Worm (Caenorhabditis elegans) whole organism, mixed stage, embryonic: Measurements from ENCODE around the gene lbp-8.

Source experiments
- M03D4.4 ChIP-seq: sonication (generic microtip); optimal IDR thresholded peaks from 2 replicates; lab custom pipeline; 2017; ENCODE audit warnings: mild to moderate bottlenecking, missing genetic modification characterization, missing compliant biosample characterization
- ceh-43 ChIP-seq: fragments of 200-800 bp; sonication (Bioruptor generic); optimal IDR thresholded peaks from 2 replicates; lab custom pipeline; 2018; ENCODE audit warnings: mild to moderate bottlenecking, missing genetic modification characterization, moderate library complexity, missing compliant biosample characterization
- lsy-2 ChIP-seq: fragments of 150-350 bp; optimal IDR thresholded peaks from 2 replicates; lab custom pipeline; 2014; ENCODE audit warnings: missing biosample characterization, missing genetic modification characterization
- mab-5 ChIP-seq: fragments of 150-350 bp; optimal IDR thresholded peaks from 2 replicates; lab custom pipeline; 2014; ENCODE audit warnings: missing biosample characterization, missing genetic modification characterization
- mls-2 ChIP-seq: sonication (generic microtip); optimal IDR thresholded peaks from 2 replicates; lab custom pipeline; 2016; ENCODE audit warnings: mild to moderate bottlenecking, missing genetic modification characterization, moderate library complexity, missing compliant biosample characterization
- nhr-12 ChIP-seq: fragments of 150-350 bp; optimal IDR thresholded peaks from 2 replicates; lab custom pipeline; 2014; ENCODE audit warnings: missing biosample characterization, missing genetic modification characterization
- nhr-237 ChIP-seq: fragments of 150-350 bp; optimal IDR thresholded peaks from 2 replicates; lab custom pipeline; 2014; ENCODE audit warnings: missing biosample characterization, missing genetic modification characterization
- nhr-28 ChIP-seq: fragments of 150-350 bp; optimal IDR thresholded peaks from 2 replicates; lab custom pipeline; 2014; ENCODE audit warnings: missing biosample characterization, missing genetic modification characterization
- nhr-76 ChIP-seq: sonication (generic microtip); optimal IDR thresholded peaks from 2 replicates; lab custom pipeline; 2017; ENCODE audit warnings: missing biosample characterization, missing genetic modification characterization
- sem-2 ChIP-seq: fragments of 200-800 bp; sonication (Bioruptor generic); optimal IDR thresholded peaks from 2 replicates; lab custom pipeline; 2018; ENCODE audit warnings: mild to moderate bottlenecking, missing genetic modification characterization, missing compliant biosample characterization
- sptf-1 ChIP-seq: sonication (generic microtip); optimal IDR thresholded peaks from 2 replicates; lab custom pipeline; 2017; ENCODE audit warnings: mild to moderate bottlenecking, missing genetic modification characterization, moderate library complexity, missing compliant biosample characterization
- tbx-8 ChIP-seq: fragments of 200-800 bp; sonication (Bioruptor generic); optimal IDR thresholded peaks from 2 replicates; lab custom pipeline; 2018; ENCODE audit warnings: mild to moderate bottlenecking, missing genetic modification characterization, moderate library complexity, missing compliant biosample characterization
- unc-39 ChIP-seq: fragments of 150-350 bp; optimal IDR thresholded peaks from 2 replicates; lab custom pipeline; 2014; ENCODE audit warnings: missing biosample characterization, missing genetic modification characterization
- ztf-11 ChIP-seq: fragments of 150-350 bp; optimal IDR thresholded peaks from 2 replicates; lab custom pipeline; 2014; ENCODE audit warnings: missing biosample characterization, missing genetic modification characterization

ce11 chrV:13889516-13889915 lies 1.1 kb upstream of the lbp-8 start, which contains the start of gene spp-12:
- no peak for TF ChIP-seq sem-2 (GFP tag; lab: Kevin White, UChicago)
- TF ChIP-seq nhr-28 (tag; lab: Kevin White, UChicago): no peak
- no peak for TF ChIP-seq nhr-12 (tag; lab: Kevin White, UChicago)
- TF ChIP-seq mls-2: no peak
- TF ChIP-seq unc-39 (tag; lab: Kevin White, UChicago): no peak
- TF ChIP-seq nhr-237 (tag; lab: Kevin White, UChicago): no peak
- TF ChIP-seq ceh-43 (GFP tag; lab: Kevin White, UChicago): no peak
- no peak for TF ChIP-seq lsy-2 (tag; lab: Kevin White, UChicago)
- TF ChIP-seq mab-5 (tag; lab: Kevin White, UChicago): no peak
- TF ChIP-seq tbx-8 (GFP tag; lab: Kevin White, UChicago): no peak
- TF ChIP-seq sptf-1 (tag; lab: Kevin White, UChicago): no peak
- no peak for TF ChIP-seq nhr-76 (tag; lab: Kevin White, UChicago)
- TF ChIP-seq M03D4.4 (tag; lab: Kevin White, UChicago): no peak
- no peak for TF ChIP-seq ztf-11 (tag; lab: Kevin White, UChicago)
